Fruit fly (Drosophila melanogaster) Kc167 (cell line): ENCODE results near the gene fax.

ENCODE experiments used
- Myc ChIP-seq: fragments of >200 bp; optimal IDR thresholded peaks from 2 replicates; lab custom pipeline; 2017; ENCODE audit warnings: missing external identifiers
- Sin3A ChIP-seq: fragments of >200 bp; optimal IDR thresholded peaks from 2 replicates; lab custom pipeline; 2018; ENCODE audit warnings: missing external identifiers
- h ChIP-seq: fragments of >200 bp; optimal IDR thresholded peaks from 3 replicates; lab custom pipeline; 2018; ENCODE audit warnings: missing external identifiers
- insv ChIP-seq: fragments of >200 bp; optimal IDR thresholded peaks from 3 replicates; lab custom pipeline; 2018; ENCODE audit warnings: missing external identifiers
- psq ChIP-seq: fragments of >200 bp; optimal IDR thresholded peaks from 2 replicates; lab custom pipeline; 2017; ENCODE audit warnings: missing external identifiers
- ttk ChIP-seq: sonication (Bioruptor generic); optimal IDR thresholded peaks from 2 replicates; lab custom pipeline; 2017; ENCODE audit warnings: missing external identifiers

fax gene

DNA sequence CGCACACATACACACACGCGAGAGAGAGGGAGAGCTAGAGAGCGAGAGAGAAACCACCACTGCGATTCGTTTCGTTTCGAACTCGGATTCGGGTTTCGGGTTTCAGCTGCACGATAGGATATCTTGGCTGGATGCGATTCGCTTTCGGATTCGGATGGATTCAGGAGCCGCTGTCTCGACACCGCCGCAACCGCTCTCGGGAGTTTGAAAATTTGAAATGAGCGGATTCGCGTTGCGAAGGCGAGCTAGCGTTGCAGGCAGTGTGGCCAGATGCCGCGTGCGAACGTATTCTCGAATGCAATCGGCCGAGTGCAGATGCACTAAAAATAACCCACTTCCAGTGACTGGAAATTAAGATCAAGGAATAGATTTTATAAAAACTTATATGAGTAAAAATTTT is at the start of gene fax:
Gene fax, minus strand, starts transcription at position 263 of the 400 bp plus-strand sequence.
- TF ChIP-seq Myc (lab: Kevin White, UChicago) (no peak), Sin3A (no peak), insv (lab: Kevin White, UChicago) (no peak)

- TF ChIP-seq psq, result no peak
- no peak for TF ChIP-seq Myc (lab: Kevin White, UChicago)
- TF ChIP-seq insv (lab: Kevin White, UChicago), result no peak
- no peak for TF ChIP-seq Sin3A
- no peak for TF ChIP-seq ttk (lab: Kevin White, UChicago)
- no peak for TF ChIP-seq h (lab: Kevin White, UChicago)
Measured at dm6 chr3L:16451887-16452751, 40.5 kb upstream of the fax start, which contains the start of gene dsx-c73A. Gene dsx-c73A (minus strand): TSS chr3L:16451958.

DNA sequence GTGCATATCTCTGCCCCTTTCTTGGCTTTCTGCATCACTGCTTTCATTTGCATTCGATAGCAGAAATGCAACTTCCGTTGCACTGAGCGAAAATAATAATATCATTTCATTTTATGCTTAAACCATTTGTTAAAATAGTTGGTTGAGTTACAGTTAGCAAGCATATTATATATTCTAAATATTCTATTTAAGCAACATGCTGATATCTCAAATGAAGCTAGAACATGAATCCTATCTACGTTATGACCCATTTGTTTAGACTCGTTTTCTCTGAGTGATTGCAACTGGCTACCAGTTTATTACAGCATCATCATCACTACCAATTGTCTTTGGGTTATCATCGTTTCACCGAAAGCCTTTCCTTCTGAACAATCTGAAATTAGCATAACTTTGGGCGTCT is 31.0 kb upstream of the fax start:
- TF ChIP-seq ttk (lab: Kevin White, UChicago) (no peak), Myc (lab: Kevin White, UChicago) (no peak)

- no peak for TF ChIP-seq psq
- no peak for TF ChIP-seq Sin3A
- TF ChIP-seq ttk (lab: Kevin White, UChicago), result no peak
- no peak for TF ChIP-seq Myc (lab: Kevin White, UChicago)
- no peak for TF ChIP-seq insv (lab: Kevin White, UChicago)
- no peak for TF ChIP-seq h (lab: Kevin White, UChicago)
Measured at dm6 chr3L:16437271-16437670, 25.6 kb upstream of the fax start.

dm6 chr3L:16433556-16433955 is 21.9 kb upstream of the fax start:
- TF ChIP-seq h (lab: Kevin White, UChicago) (no peak), insv (lab: Kevin White, UChicago) (no peak), Sin3A (no peak), Myc (lab: Kevin White, UChicago) (no peak), psq (no peak), ttk (lab: Kevin White, UChicago) (no peak)

DNA sequence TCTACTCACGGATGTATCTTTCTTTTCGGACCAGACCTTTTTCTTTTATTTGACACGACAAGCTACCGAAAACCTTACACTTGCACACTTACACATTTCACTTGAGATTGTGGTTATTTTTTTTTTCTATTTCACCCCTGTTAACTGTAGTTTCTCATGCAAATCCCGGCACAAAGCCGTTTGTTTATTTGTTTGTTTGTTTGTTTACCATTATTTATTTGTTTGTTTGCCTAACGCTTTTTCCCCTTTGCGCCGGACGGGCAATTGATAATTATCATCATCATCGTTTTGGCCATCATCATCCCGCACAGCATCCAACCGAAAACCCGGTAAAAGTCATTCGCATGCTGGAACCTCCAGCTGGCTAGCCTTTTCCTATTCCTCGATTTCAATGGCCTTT is 19.4 kb upstream of the fax start:
- TF ChIP-seq Myc (lab: Kevin White, UChicago) (no peak), insv (lab: Kevin White, UChicago) (no peak), ttk (lab: Kevin White, UChicago) (no peak), h (lab: Kevin White, UChicago) (no peak), Sin3A (no peak), psq (no peak)

DNA sequence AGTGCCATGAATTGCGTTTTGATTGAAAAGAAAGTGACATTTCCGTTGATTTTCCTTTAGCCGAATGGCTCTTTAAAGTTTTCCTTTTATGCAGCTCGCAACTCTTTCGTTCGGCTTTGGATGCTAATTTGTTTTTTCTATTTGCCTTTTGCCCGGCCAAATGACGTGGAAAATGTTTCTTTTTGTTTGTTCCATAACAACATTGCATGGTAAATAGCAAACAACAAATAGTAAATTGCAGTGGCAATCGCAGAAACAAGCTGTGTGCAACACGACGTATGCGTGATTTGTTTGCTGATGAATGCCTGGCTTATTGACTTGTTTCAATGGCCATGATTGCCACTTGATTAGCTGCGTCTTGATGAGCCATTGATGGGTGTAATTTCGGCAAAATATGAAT is 17.8 kb upstream of the fax start:
- TF ChIP-seq Myc (lab: Kevin White, UChicago) (no peak), psq (no peak), insv (lab: Kevin White, UChicago) (no peak), h (lab: Kevin White, UChicago) (no peak), ttk (lab: Kevin White, UChicago) (no peak), Sin3A (no peak)

DNA sequence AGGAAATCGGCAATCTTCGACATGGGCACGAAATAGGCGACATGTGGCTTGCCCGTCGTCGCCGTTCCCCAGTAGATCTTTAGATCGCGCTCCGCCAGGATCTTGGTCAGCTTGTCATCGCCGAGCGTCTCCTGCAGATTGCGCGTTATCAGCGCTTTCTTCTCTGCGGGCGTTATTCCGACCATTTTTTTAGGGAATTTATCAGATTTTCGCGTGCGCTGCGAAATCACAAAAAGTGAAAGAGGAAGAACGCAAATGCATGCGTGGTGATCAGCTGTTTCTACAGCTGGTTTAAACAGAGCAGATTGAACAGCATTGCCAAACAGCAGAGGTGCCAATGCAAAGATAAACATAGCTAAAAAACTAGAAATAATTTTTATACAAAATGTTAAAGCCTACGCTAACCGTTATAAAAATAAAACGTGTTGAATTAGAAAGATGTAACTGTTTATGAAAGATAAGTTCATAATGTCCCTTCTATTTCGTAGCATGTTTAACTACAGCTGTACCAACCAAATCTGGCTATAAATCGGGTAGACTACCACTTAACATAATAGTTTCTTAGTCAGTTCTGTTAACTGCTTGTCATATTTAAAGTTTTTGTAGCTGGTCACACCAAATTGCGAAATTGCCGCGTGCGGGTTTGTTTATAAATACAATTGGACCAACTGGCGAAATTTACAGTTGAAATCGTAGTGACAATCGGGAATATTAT is 7.6 kb upstream of the fax start, which contains the start of the genes TyrRS and CG33158:
Gene TyrRS, minus strand, starts transcription at position 244 of the 715 bp plus-strand sequence.
Gene CG33158, plus strand, starts transcription at position 539 of the 715 bp plus-strand sequence.
- TF ChIP-seq insv (lab: Kevin White, UChicago), result no peak
- no peak for TF ChIP-seq Sin3A
- no peak for TF ChIP-seq ttk (lab: Kevin White, UChicago)
- no peak for TF ChIP-seq h (lab: Kevin White, UChicago)
- no peak for TF ChIP-seq psq
- TF ChIP-seq Myc (lab: Kevin White, UChicago), result no peak

DNA sequence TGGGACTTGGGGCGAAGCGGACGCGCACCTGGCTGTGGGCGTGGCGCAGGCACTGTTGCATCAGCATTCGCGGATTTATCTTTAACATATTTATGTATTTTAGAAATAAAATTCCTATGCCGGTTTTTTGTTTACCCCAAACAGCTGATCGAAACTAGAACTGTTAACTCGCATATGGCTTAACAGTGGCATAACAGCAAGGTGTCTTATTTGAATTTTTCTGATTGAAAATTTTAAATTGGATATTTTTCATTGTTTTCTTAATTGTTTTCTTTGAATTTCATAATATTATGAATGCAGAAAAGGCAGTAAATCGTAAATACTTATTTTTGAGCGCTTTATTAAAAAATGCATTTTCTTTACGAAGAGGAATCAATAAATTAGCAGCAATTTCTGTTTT is 5.4 kb upstream of the fax start, which contains the start of gene GluRS-m:
Gene GluRS-m, minus strand, starts transcription at position 154 of the 400 bp plus-strand sequence.
- TF ChIP-seq ttk (lab: Kevin White, UChicago) (no peak), Sin3A (no peak), psq (no peak), Myc (lab: Kevin White, UChicago) (no peak), h (lab: Kevin White, UChicago) (no peak)

dm6 chr3L:16412394-16412950 is 844 bp upstream of the fax start, which contains the start of gene Serinc:
Gene Serinc (plus strand): TSS chr3L:16412722.
- TF ChIP-seq ttk (lab: Kevin White, UChicago) (no peak), insv (lab: Kevin White, UChicago) (no peak), psq (no peak), Sin3A (no peak), h (lab: Kevin White, UChicago) (no peak), Myc (lab: Kevin White, UChicago) (no peak)

DNA sequence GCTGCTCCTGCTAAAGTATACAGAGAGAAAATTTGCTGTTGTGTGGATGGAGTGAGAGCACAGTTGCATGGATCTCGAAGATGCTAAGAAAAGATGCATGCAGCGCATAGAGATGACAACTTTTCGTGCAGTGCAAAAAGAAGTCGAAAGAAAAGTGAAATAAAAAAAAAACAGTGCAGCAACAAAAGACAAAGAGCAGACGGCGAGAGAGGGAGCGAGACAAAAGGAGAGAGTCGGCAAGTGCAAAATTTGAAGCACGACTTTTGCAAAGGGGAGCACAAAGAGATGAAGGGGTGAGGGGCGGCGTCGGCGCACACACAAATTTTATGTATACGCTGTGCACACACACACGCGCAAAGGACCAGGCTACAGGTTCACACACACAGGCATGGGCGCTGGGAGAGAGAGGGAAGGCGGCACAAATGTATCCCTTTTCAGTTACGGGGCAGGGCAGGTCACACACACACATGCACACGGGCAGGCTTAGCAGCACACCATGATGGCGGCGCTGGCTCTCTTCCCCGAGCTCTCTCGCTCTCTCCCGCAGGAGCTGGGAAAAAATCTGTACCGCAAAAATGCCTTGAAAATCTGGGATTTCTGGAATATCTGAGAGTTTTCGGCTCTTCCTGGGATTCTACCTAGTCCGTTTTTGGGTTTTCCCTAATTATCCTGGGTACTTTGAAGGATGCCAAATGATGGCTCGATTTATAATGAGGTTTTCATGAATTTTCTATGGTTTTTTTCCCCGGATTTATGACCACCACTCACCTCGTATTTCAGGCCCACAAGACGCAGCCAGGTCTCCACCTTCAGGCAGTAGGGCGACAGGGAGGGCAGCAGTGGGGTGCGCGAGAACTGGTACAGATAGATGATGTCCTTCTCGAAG is 1.2 kb downstream of the fax start:
- no peak for TF ChIP-seq insv (lab: Kevin White, UChicago)
- no peak for TF ChIP-seq ttk (lab: Kevin White, UChicago)
- no peak for TF ChIP-seq h (lab: Kevin White, UChicago)
